Fruit fly (Drosophila melanogaster) whole organism, embryonic: ENCODE measurements around the gene Ugt49B2.

Source experiments
- CG11696 ChIP-seq: fragments of 200-800 bp; sonication (Bioruptor generic); IDR thresholded peaks from 2 replicates; pipeline ENCODE4 v1.3.6; 2022; ENCODE audit warnings: missing biosample characterization, missing genetic modification characterization
- CG17568 ChIP-seq: fragments of 200-800 bp; sonication (Bioruptor generic); optimal IDR thresholded peaks from 2 replicates; lab custom pipeline; 2018; ENCODE audit warnings: missing biosample characterization, mild to moderate bottlenecking, missing genetic modification characterization, moderate library complexity
- CG30020 ChIP-seq: fragments of 200-800 bp; optimal IDR thresholded peaks from 2 replicates; lab custom pipeline; 2019; ENCODE audit warnings: missing biosample characterization, mild to moderate bottlenecking, missing genetic modification characterization, moderate library complexity
- Dbx ChIP-seq: fragments of 200-800 bp; sonication (Bioruptor generic); IDR thresholded peaks from 3 replicates; pipeline ENCODE4 v1.3.6; 2022; ENCODE audit warnings: missing biosample characterization, missing genetic modification characterization
- croc ChIP-seq: fragments of 200-800 bp; sonication (Bioruptor generic); conservative IDR thresholded peaks from 3 replicates; pipeline ENCODE4 v1.3.6; 2022; ENCODE audit warnings: missing biosample characterization, missing genetic modification characterization
- lov ChIP-seq, 2 experiments: fragments of 200-800 bp in 1 of 2; fragments of >200 bp in 1 of 2; sonication (Bioruptor generic) in 1 of 2; IDR thresholded peaks in 1 of 2; optimal IDR thresholded peaks in 1 of 2; 2 replicates in 1 of 2; 3 replicates in 1 of 2; pipeline versions ENCODE4 v1.3.6 to Lab custom; 2017 to 2022; ENCODE audit warnings: missing biosample characterization in 1 of 2, missing genetic modification characterization in 1 of 2
- mirr ChIP-seq: fragments of 200-800 bp; sonication (Bioruptor generic); optimal IDR thresholded peaks from 3 replicates; lab custom pipeline; 2018; ENCODE audit warnings: missing biosample characterization, mild to moderate bottlenecking, missing genetic modification characterization
- phol ChIP-seq: fragments of 200-800 bp; sonication (Bioruptor generic); optimal IDR thresholded peaks from 3 replicates; lab custom pipeline; 2018; ENCODE audit warnings: missing biosample characterization, mild to moderate bottlenecking, missing genetic modification characterization, moderate library complexity
- scrt ChIP-seq: fragments of 200-800 bp; sonication (Bioruptor generic); optimal IDR thresholded peaks from 2 replicates; lab custom pipeline; 2018; ENCODE audit warnings: missing biosample characterization, mild to moderate bottlenecking, missing genetic modification characterization, moderate library complexity
- sr ChIP-seq: fragments of 200-800 bp; sonication (Bioruptor generic); IDR thresholded peaks from 3 replicates; pipeline ENCODE4 v1.3.6; 2022; ENCODE audit warnings: missing biosample characterization, missing genetic modification characterization

DNA sequence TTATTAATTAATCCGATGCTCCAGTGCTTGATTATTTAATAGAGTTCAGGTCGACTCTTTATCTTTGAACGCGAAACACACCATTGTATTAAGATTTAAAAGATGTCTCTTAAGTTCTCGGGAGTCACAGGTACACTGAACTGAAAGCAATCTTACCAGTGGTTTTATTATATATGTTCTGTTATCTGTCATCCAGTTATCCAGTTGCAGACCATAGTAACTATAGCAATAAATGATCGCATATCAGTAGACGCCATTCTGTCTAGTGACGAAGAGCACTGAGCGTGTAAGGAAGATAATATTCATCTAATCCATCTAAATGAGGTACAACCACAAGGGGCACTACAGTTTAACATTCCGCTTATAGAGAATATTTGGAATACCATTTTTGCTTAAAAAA is at the start of gene Ugt49B2:
- TF ChIP-seq mirr: no peak
- TF ChIP-seq lov (optimal IDR thresholded peaks at IDR 0.05; lab: Kevin White, UChicago): no peak
- TF ChIP-seq lov (GFP tag; IDR thresholded peaks at IDR 0.05; lab: Robert Waterston, UW): no peak
- TF ChIP-seq sr: no peak
- TF ChIP-seq croc (GFP tag; lab: Robert Waterston, UW): no peak
- TF ChIP-seq CG17568 (GFP tag; lab: Kevin White, UChicago): no peak
- TF ChIP-seq CG30020 (tag; lab: Kevin White, UChicago): no peak
- TF ChIP-seq Dbx (GFP tag; lab: Robert Waterston, UW): no peak
- no peak for TF ChIP-seq CG11696 (GFP tag; lab: Robert Waterston, UW)
- TF ChIP-seq scrt: no peak
- TF ChIP-seq phol (tag; lab: Kevin White, UChicago): no peak
